Worm (Caenorhabditis elegans): ENCODE results near the gene ceh-20.

Gene ceh-20

DNA sequence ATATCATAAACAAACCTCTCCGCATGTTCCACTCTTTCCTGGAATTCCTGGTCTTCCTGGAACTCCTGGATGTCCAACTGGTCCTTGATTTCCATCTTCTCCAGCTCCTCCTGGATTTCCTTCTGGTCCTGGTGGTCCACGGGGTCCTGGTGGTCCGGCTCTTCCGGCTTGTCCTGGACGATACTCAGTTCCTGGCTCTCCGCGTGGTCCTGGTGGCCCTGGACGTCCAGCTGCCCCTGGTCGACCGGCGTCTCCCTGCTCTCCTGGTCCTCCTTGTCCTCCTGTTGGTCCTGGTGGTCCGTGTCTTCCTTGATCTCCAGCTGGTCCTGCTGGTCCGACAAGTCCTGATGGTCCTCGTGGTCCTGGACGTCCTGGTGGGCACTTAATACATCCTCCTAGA is 40.0 kb downstream of the ceh-20 start:
- TF ChIP-seq F16B12.6 (tag; optimal IDR thresholded peaks at IDR 0.05), result no peak
- no peak for TF ChIP-seq pax-3 (tag; optimal IDR thresholded peaks at IDR 0.05)
- TF ChIP-seq nhr-47 (tag; optimal IDR thresholded peaks at IDR 0.05), result no peak
- TF ChIP-seq efl-1 (optimal IDR thresholded peaks at IDR 0.05), result no peak
- no peak for TF ChIP-seq efl-1 (GFP tag; optimal IDR thresholded peaks at IDR 0.05 in 1 of 2)
- TF ChIP-seq nhr-90 (tag; optimal IDR thresholded peaks at IDR 0.05; ENCODE audit: poor library complexity), result no peak
- no peak for TF ChIP-seq dsc-1 (tag; optimal IDR thresholded peaks at IDR 0.05)

DNA sequence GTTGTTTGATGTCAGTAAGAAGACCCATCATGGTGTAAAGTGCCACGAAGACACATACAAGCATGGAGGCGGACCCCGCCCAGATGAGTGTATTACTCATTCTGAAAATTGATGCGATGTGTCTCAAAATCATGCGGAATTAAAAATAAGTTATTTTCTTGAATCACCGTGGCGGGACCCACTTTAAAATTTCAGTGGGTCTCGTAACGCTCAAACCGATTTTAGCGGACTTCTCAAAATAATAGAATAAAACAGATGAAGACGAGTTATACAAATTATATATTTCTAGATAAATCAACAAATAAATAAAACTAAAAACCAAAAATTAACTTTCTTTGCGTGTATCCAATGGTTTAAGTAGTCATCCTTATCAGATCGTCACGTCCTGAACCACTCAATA is 40.8 kb downstream of the ceh-20 start, which contains the start of gene col-8:
TSS of gene col-8 (minus strand) at position 101 of the 400 bp plus-strand sequence.
- TF ChIP-seq skn-1 (tag; optimal IDR thresholded peaks at IDR 0.05), result no peak
- TF ChIP-seq rnt-1 (tag; optimal IDR thresholded peaks at IDR 0.05), result no peak
- TF ChIP-seq nhr-90 (tag; optimal IDR thresholded peaks at IDR 0.05; ENCODE audit: poor library complexity), result no peak
- TF ChIP-seq xbp-1 (tag; optimal IDR thresholded peaks at IDR 0.05), result no peak

ce11 chrIII:7021156-7021637 is 41.5 kb downstream of the ceh-20 start, which contains the start of gene rfl-1:
Gene rfl-1 (plus strand): TSS chrIII:7021206.
- no peak for TF ChIP-seq efl-3 (GFP tag; optimal IDR thresholded peaks at IDR 0.05)
- TF ChIP-seq fkh-10 (GFP tag; optimal IDR thresholded peaks at IDR 0.05), result peak; percentile 22
- peak; percentile 70 for TF ChIP-seq snu-23 (GFP tag; optimal IDR thresholded peaks at IDR 0.05)
- no peak for TF ChIP-seq sptf-1 (tag; optimal IDR thresholded peaks at IDR 0.05)
- TF ChIP-seq aha-1 (tag; optimal IDR thresholded peaks at IDR 0.05), result no peak
- peak; percentile 75 for TF ChIP-seq lin-15B (tag; optimal IDR thresholded peaks at IDR 0.05)
- TF ChIP-seq lin-35 (GFP tag; optimal IDR thresholded peaks at IDR 0.05), result peak; percentile 70 to 77
- peak; percentile 35 for TF ChIP-seq unc-86 (tag; optimal IDR thresholded peaks at IDR 0.05)
- peak; percentile 42 for TF ChIP-seq fkh-8 (tag; optimal IDR thresholded peaks at IDR 0.05)
- peak; percentile 31 for TF ChIP-seq C04F5.9 (tag; optimal IDR thresholded peaks at IDR 0.05)
- TF ChIP-seq unc-30 (tag; optimal IDR thresholded peaks at IDR 0.05), result no peak
- peak; percentile 52 for TF ChIP-seq xbp-1 (tag; optimal IDR thresholded peaks at IDR 0.05)
- peak; percentile 69 for TF ChIP-seq nhr-71 (tag; optimal IDR thresholded peaks at IDR 0.05)
- no peak for TF ChIP-seq elt-3 (tag; optimal IDR thresholded peaks at IDR 0.05)
- TF ChIP-seq C16A3.4 (tag; optimal IDR thresholded peaks at IDR 0.05), result peak; percentile 55
- peak; percentile 58 to 73 (median 70) for TF ChIP-seq dpl-1 (GFP tag; optimal IDR thresholded peaks at IDR 0.05)
- TF ChIP-seq vab-15 (tag; optimal IDR thresholded peaks at IDR 0.05), result no peak
- no peak for TF ChIP-seq mdl-1 (tag; optimal IDR thresholded peaks at IDR 0.05)
- TF ChIP-seq tbx-2 (tag; optimal IDR thresholded peaks at IDR 0.05), result peak; percentile 57
- TF ChIP-seq sup-37 (GFP tag; optimal IDR thresholded peaks at IDR 0.05), result no peak
- peak; percentile 66 for TF ChIP-seq nhr-47 (tag; optimal IDR thresholded peaks at IDR 0.05)
- peak; percentile 55 for TF ChIP-seq nhr-20 (tag; optimal IDR thresholded peaks at IDR 0.05)
- TF ChIP-seq mep-1 (tag; optimal IDR thresholded peaks at IDR 0.05), result peak; percentile 61
- peak; percentile 20 for TF ChIP-seq lir-3 (tag; optimal IDR thresholded peaks at IDR 0.05; ENCODE audit: poor library complexity)
- no peak for TF ChIP-seq lin-39 (tag; optimal IDR thresholded peaks at IDR 0.05)
- no peak for TF ChIP-seq ets-5 (GFP tag; IDR thresholded peaks at IDR 0.05)
- TF ChIP-seq C34B4.2 (tag; optimal IDR thresholded peaks at IDR 0.05), result no peak
- TF ChIP-seq efl-1 (optimal IDR thresholded peaks at IDR 0.05), result peak; percentile 77 to 79
- TF ChIP-seq efl-1 (GFP tag; optimal IDR thresholded peaks at IDR 0.05 in 1 of 2), result peak; percentile 74 to 96
- peak; percentile 52 for TF ChIP-seq rnt-1 (tag; optimal IDR thresholded peaks at IDR 0.05)
- TF ChIP-seq nhr-28 (tag; optimal IDR thresholded peaks at IDR 0.05), result no peak
- no peak for TF ChIP-seq zip-4 (GFP tag; optimal IDR thresholded peaks at IDR 0.05)
- TF ChIP-seq lin-13 (GFP tag; optimal IDR thresholded peaks at IDR 0.05), result no peak
- TF ChIP-seq fos-1 (tag; optimal IDR thresholded peaks at IDR 0.05), result peak; percentile 31
- TF ChIP-seq blmp-1 (tag; optimal IDR thresholded peaks at IDR 0.05), result peak; percentile 48
- TF ChIP-seq snpc-4 (tag; optimal IDR thresholded peaks at IDR 0.05), result no peak
- peak; percentile 41 for TF ChIP-seq nhr-85 (tag)
- peak; percentile 61 for TF ChIP-seq lin-14 (GFP tag; optimal IDR thresholded peaks at IDR 0.05)
- TF ChIP-seq nhr-237 (tag; optimal IDR thresholded peaks at IDR 0.05), result no peak
- TF ChIP-seq skn-1 (tag; optimal IDR thresholded peaks at IDR 0.05), result peak; percentile 33
- peak; percentile 46 for TF ChIP-seq nhr-90 (tag; optimal IDR thresholded peaks at IDR 0.05; ENCODE audit: poor library complexity)
- TF ChIP-seq lsy-2 (tag; optimal IDR thresholded peaks at IDR 0.05), result peak; percentile 73 to 89
- TF ChIP-seq ceh-82 (tag; optimal IDR thresholded peaks at IDR 0.05), result peak in 2 of 3 experiments; percentile 25 to 62
- no peak for TF ChIP-seq fkh-4 (tag; optimal IDR thresholded peaks at IDR 0.05; ENCODE audit: borderline replicate concordance)
- peak; percentile 19 for TF ChIP-seq jun-1 (tag; optimal IDR thresholded peaks at IDR 0.05)
